Worm (Caenorhabditis elegans): ENCODE results near the gene F52G2.3.

Gene F52G2.3

ce11 chrIV:13549350-13549749 is 1.3 kb upstream of the F52G2.3 start:
- TF ChIP-seq fos-1 (tag; optimal IDR thresholded peaks at IDR 0.05) (no peak), mdl-1 (tag; optimal IDR thresholded peaks at IDR 0.05) (no peak), daf-12 (tag; optimal IDR thresholded peaks at IDR 0.05) (no peak), unc-39 (tag; optimal IDR thresholded peaks at IDR 0.05) (no peak), nhr-76 (tag; optimal IDR thresholded peaks at IDR 0.05) (no peak), ceh-9 (tag; optimal IDR thresholded peaks at IDR 0.05) (no peak), R02D3.7 (tag; optimal IDR thresholded peaks at IDR 0.05) (no peak), tbx-2 (tag; optimal IDR thresholded peaks at IDR 0.05) (no peak), ama-1 (optimal IDR thresholded peaks at IDR 0.05) (no peak), egl-5 (tag; optimal IDR thresholded peaks at IDR 0.05) (no peak), ceh-16 (tag; optimal IDR thresholded peaks at IDR 0.05) (no peak), unc-62 (GFP tag; optimal IDR thresholded peaks at IDR 0.05) (no peak), aly-2 (tag; optimal IDR thresholded peaks at IDR 0.05) (no peak)

ce11 chrIV:13540165-13540564 is 7.9 kb downstream of the F52G2.3 start, which contains the start of gene rsd-2:
rsd-2 (minus strand) TSS chrIV:13540265.
- TF ChIP-seq ama-1 (optimal IDR thresholded peaks at IDR 0.05) (no peak), unc-62 (GFP tag; optimal IDR thresholded peaks at IDR 0.05) (no peak), snpc-4 (tag; optimal IDR thresholded peaks at IDR 0.05) (no peak)

- no peak for TF ChIP-seq ceh-82 (tag; optimal IDR thresholded peaks at IDR 0.05)
- no peak for TF ChIP-seq elt-2 (tag; optimal IDR thresholded peaks at IDR 0.05)
- no peak for TF ChIP-seq nhr-12 (tag; optimal IDR thresholded peaks at IDR 0.05)
- TF ChIP-seq egl-5 (tag; optimal IDR thresholded peaks at IDR 0.05) = no peak
- no peak for TF ChIP-seq tbx-2 (tag; optimal IDR thresholded peaks at IDR 0.05)
- TF ChIP-seq nhr-23 (tag; optimal IDR thresholded peaks at IDR 0.05) = no peak
- TF ChIP-seq pqm-1 (tag; optimal IDR thresholded peaks at IDR 0.05) = no peak
- no peak for TF ChIP-seq unc-39 (tag; optimal IDR thresholded peaks at IDR 0.05)
- no peak for TF ChIP-seq ZK546.5 (tag; optimal IDR thresholded peaks at IDR 0.05)
- no peak for TF ChIP-seq R02D3.7 (tag; optimal IDR thresholded peaks at IDR 0.05)
- no peak for TF ChIP-seq snpc-4 (tag; optimal IDR thresholded peaks at IDR 0.05)
- no peak for TF ChIP-seq nhr-77 (tag; optimal IDR thresholded peaks at IDR 0.05)
- TF ChIP-seq aly-2 (tag; optimal IDR thresholded peaks at IDR 0.05) = no peak
- no peak for TF ChIP-seq fkh-10 (GFP tag; optimal IDR thresholded peaks at IDR 0.05)
- TF ChIP-seq lsy-12 (tag; optimal IDR thresholded peaks at IDR 0.05) = no peak
- no peak for TF ChIP-seq nhr-237 (tag; optimal IDR thresholded peaks at IDR 0.05)
- no peak for TF ChIP-seq nhr-67 (tag; optimal IDR thresholded peaks at IDR 0.05)
Measured at ce11 chrIV:13538901-13539300, 9.1 kb downstream of the F52G2.3 start.

ce11 chrIV:13525223-13525622 is 22.8 kb downstream of the F52G2.3 start:
- no peak for TF ChIP-seq ztf-11 (tag; optimal IDR thresholded peaks at IDR 0.05)
- TF ChIP-seq eor-1 (tag; optimal IDR thresholded peaks at IDR 0.05) = no peak
- TF ChIP-seq nfya-1 (tag; optimal IDR thresholded peaks at IDR 0.05; ENCODE audit: insufficient read depth) = peak; percentile 87
- no peak for TF ChIP-seq tbx-2 (tag; optimal IDR thresholded peaks at IDR 0.05)
- TF ChIP-seq nhr-76 (tag; optimal IDR thresholded peaks at IDR 0.05) = no peak
- no peak for TF ChIP-seq elt-2 (tag; optimal IDR thresholded peaks at IDR 0.05)
- TF ChIP-seq nhr-67 (tag; optimal IDR thresholded peaks at IDR 0.05) = no peak

- peak; percentile 8 for TF ChIP-seq lin-15B (tag; optimal IDR thresholded peaks at IDR 0.05)
- TF ChIP-seq hmg-11 (tag; optimal IDR thresholded peaks at IDR 0.05) = peak; percentile 71
- peak; percentile 46 for TF ChIP-seq nfya-1 (tag; optimal IDR thresholded peaks at IDR 0.05; ENCODE audit: insufficient read depth)
- peak; percentile 68 for TF ChIP-seq pha-4 (tag; optimal IDR thresholded peaks at IDR 0.05)
- TF ChIP-seq fkh-10 (GFP tag; optimal IDR thresholded peaks at IDR 0.05) = no peak
- TF ChIP-seq ceh-28 (tag; optimal IDR thresholded peaks at IDR 0.05) = peak; percentile 35
Measured at ce11 chrIV:13521785-13522184, 26.2 kb downstream of the F52G2.3 start, which contains the start of gene dcap-2. dcap-2 (minus strand) TSS chrIV:13521870.

ce11 chrIV:13513010-13513409 is 35.0 kb downstream of the F52G2.3 start:
- TF ChIP-seq nhr-25 (tag; optimal IDR thresholded peaks at IDR 0.05) = no peak
- TF ChIP-seq tbx-2 (tag; optimal IDR thresholded peaks at IDR 0.05) = no peak
- no peak for TF ChIP-seq skn-1 (tag; optimal IDR thresholded peaks at IDR 0.05)
- TF ChIP-seq ama-1 (optimal IDR thresholded peaks at IDR 0.05) = peak; percentile 11
